Fruit fly (Drosophila melanogaster) whole organism, embryonic: ENCODE measurements around the gene CG3032.

Experiments used
- Awh ChIP-seq: fragments of 200-800 bp; sonication (Bioruptor generic); IDR thresholded peaks from 2 replicates; pipeline ENCODE4, ENCODE4 v1.3.6; 2022; ENCODE audit warnings: missing biosample characterization, missing genetic modification characterization
- Blimp-1 ChIP-seq: fragments of 200-800 bp; sonication (Bioruptor generic); optimal IDR thresholded peaks from 3 replicates; lab custom pipeline; 2018; ENCODE audit warnings: missing biosample characterization, missing genetic modification characterization, mild to moderate bottlenecking, moderate library complexity, missing genetic modification reagents
- CG10274 ChIP-seq: fragments of 200-800 bp; sonication (Bioruptor generic); optimal IDR thresholded peaks from 3 replicates; lab custom pipeline; 2017; ENCODE audit warnings: missing biosample characterization, mild to moderate bottlenecking, missing genetic modification characterization
- CG10431 ChIP-seq: fragments of 200-800 bp; sonication (Bioruptor generic); optimal IDR thresholded peaks from 3 replicates; lab custom pipeline; 2018; ENCODE audit warnings: missing biosample characterization, mild to moderate bottlenecking, missing genetic modification characterization
- CG14860 ChIP-seq: fragments of 200-800 bp; sonication (Bioruptor generic); IDR thresholded peaks from 3 replicates; pipeline ENCODE4 v1.3.6; 2022; ENCODE audit warnings: missing biosample characterization, missing genetic modification characterization; ENCODE audit not compliant: partially characterized antibody
- CG15011 ChIP-seq: fragments of 200-800 bp; sonication (Bioruptor generic); optimal IDR thresholded peaks from 3 replicates; lab custom pipeline; 2018; ENCODE audit warnings: missing biosample characterization, mild to moderate bottlenecking, missing genetic modification characterization
- CG15514 ChIP-seq: fragments of 200-800 bp; sonication (Bioruptor generic); optimal IDR thresholded peaks from 3 replicates; lab custom pipeline; 2017; ENCODE audit warnings: missing biosample characterization, missing genetic modification characterization, mild to moderate bottlenecking, moderate library complexity, missing genetic modification reagents
- CG18011 ChIP-seq: fragments of 200-800 bp; sonication (Bioruptor generic); optimal IDR thresholded peaks from 2 replicates; lab custom pipeline; 2017; ENCODE audit warnings: missing biosample characterization, missing genetic modification characterization, mild to moderate bottlenecking, moderate library complexity, missing genotype
- CG18619 ChIP-seq: fragments of 200-800 bp; sonication (Bioruptor generic); optimal IDR thresholded peaks from 3 replicates; lab custom pipeline; 2017; ENCODE audit warnings: missing biosample characterization, mild to moderate bottlenecking, missing genetic modification characterization
- CG2120 ChIP-seq: fragments of 200-800 bp; sonication (Bioruptor generic); optimal IDR thresholded peaks from 3 replicates; lab custom pipeline; 2016; ENCODE audit warnings: missing biosample characterization, missing genetic modification characterization
- CG30020 ChIP-seq: fragments of 200-800 bp; optimal IDR thresholded peaks from 2 replicates; lab custom pipeline; 2019; ENCODE audit warnings: missing biosample characterization, mild to moderate bottlenecking, missing genetic modification characterization, moderate library complexity
- CG34224 ChIP-seq: fragments of 200-800 bp; sonication (Bioruptor generic); IDR thresholded peaks from 3 replicates; pipeline ENCODE4 v1.3.6; 2022; ENCODE audit warnings: missing biosample characterization, missing genetic modification characterization; ENCODE audit not compliant: partially characterized antibody
- CG34376 ChIP-seq: fragments of 200-800 bp; sonication (Bioruptor generic); optimal IDR thresholded peaks from 2 replicates; lab custom pipeline; 2018; ENCODE audit warnings: missing biosample characterization, mild to moderate bottlenecking, missing genetic modification characterization
- CG3726 ChIP-seq: fragments of 200-800 bp; sonication (Bioruptor generic); IDR thresholded peaks from 3 replicates; pipeline ENCODE4, ENCODE4 v1.3.6; 2022; ENCODE audit warnings: missing biosample characterization, missing genetic modification characterization
- CG4360 ChIP-seq: fragments of 200-800 bp; sonication (Bioruptor generic); IDR thresholded peaks from 2 replicates; pipeline ENCODE4 v1.3.6; 2022; ENCODE audit warnings: missing biosample characterization, missing genetic modification characterization
- CG4820 ChIP-seq: fragments of 200-800 bp; sonication (Bioruptor generic); optimal IDR thresholded peaks from 3 replicates; lab custom pipeline; 2016; ENCODE audit warnings: missing biosample characterization, missing genetic modification characterization
- CG6254 ChIP-seq: fragments of 200-800 bp; sonication (Bioruptor generic); optimal IDR thresholded peaks from 3 replicates; lab custom pipeline; 2017; ENCODE audit warnings: mild to moderate bottlenecking, missing biosample characterization, missing genetic modification reagents, missing genetic modification characterization
- CG6272 ChIP-seq: fragments of 200-800 bp; sonication (Bioruptor generic); IDR thresholded peaks from 2 replicates; pipeline ENCODE4 v1.3.6; 2022; ENCODE audit warnings: missing biosample characterization, missing genetic modification characterization
- CG6689 ChIP-seq: fragments of 200-800 bp; sonication (Bioruptor generic); IDR thresholded peaks from 2 replicates; pipeline ENCODE4 v1.3.6; 2022; ENCODE audit warnings: missing biosample characterization, missing genetic modification characterization
- CG8924 ChIP-seq: fragments of 200-800 bp; optimal IDR thresholded peaks from 3 replicates; lab custom pipeline; 2019; ENCODE audit warnings: missing biosample characterization, mild to moderate bottlenecking, missing genetic modification characterization, moderate library complexity
- CG9609 ChIP-seq: fragments of 200-800 bp; sonication (Bioruptor generic); optimal IDR thresholded peaks from 3 replicates; lab custom pipeline; 2016; ENCODE audit warnings: missing biosample characterization, missing genetic modification characterization
- CrebB ChIP-seq: fragments of 200-800 bp; sonication (Bioruptor generic); optimal IDR thresholded peaks from 3 replicates; lab custom pipeline; 2018; ENCODE audit warnings: missing biosample characterization, mild to moderate bottlenecking, missing genetic modification characterization
- Eip74EF ChIP-seq, 2 experiments: fragments of 200-800 bp in 1 of 2; fragments of >200 bp in 1 of 2; sonication (Bioruptor generic) in 1 of 2; optimal IDR thresholded peaks; 2 replicates each; lab custom pipeline; 2017 to 2019; ENCODE audit warnings: missing biosample characterization in 2 of 2, missing genetic modification characterization in 2 of 2, mild to moderate bottlenecking in 1 of 2, moderate library complexity in 1 of 2
- GATAe ChIP-seq: fragments of 200-800 bp; sonication (Bioruptor generic); conservative IDR thresholded peaks from 2 replicates; pipeline ENCODE4 v1.3.6; 2022; ENCODE audit warnings: missing biosample characterization, missing genetic modification characterization
- HLH3B ChIP-seq: fragments of 200-800 bp; sonication (Bioruptor generic); IDR thresholded peaks from 2 replicates; pipeline ENCODE4 v1.3.6; 2022; ENCODE audit warnings: missing biosample characterization, missing genetic modification characterization
- Hr3 ChIP-seq: fragments of 200-800 bp; sonication (Bioruptor generic); optimal IDR thresholded peaks from 3 replicates; lab custom pipeline; 2016; ENCODE audit warnings: missing biosample characterization, missing genetic modification characterization
- Hr78 ChIP-seq, 2 experiments: fragments of 200-800 bp in 1 of 2; fragments of >200 bp in 1 of 2; sonication (Bioruptor generic) in 1 of 2; optimal IDR thresholded peaks; 2 replicates each; lab custom pipeline; 2017 to 2019; ENCODE audit warnings: missing biosample characterization in 2 of 2, missing genetic modification characterization in 2 of 2, mild to moderate bottlenecking in 1 of 2, moderate library complexity in 1 of 2
- NC2α ChIP-seq: fragments of 200-800 bp; sonication (Bioruptor generic); optimal IDR thresholded peaks from 2 replicates; lab custom pipeline; 2016; ENCODE audit warnings: missing biosample characterization, missing genetic modification characterization
- Rfx ChIP-seq: fragments of 200-800 bp; sonication (Bioruptor generic); IDR thresholded peaks from 2 replicates; pipeline ENCODE4 v1.3.6; 2022; ENCODE audit warnings: missing biosample characterization, missing genetic modification characterization
- Stat92E ChIP-seq, 3 experiments: fragments of >200 bp in 2 of 3; fragments of 200-800 bp in 1 of 3; sonication (Bioruptor generic) in 1 of 3; optimal IDR thresholded peaks; 2 replicates each; lab custom pipeline; 2017 to 2019; ENCODE audit warnings: missing biosample characterization in 3 of 3, missing genetic modification characterization in 3 of 3, mild to moderate bottlenecking in 1 of 3, moderate library complexity in 1 of 3
- Trl ChIP-seq, 3 experiments: fragments of >200 bp in 2 of 3; fragments of 200-800 bp in 1 of 3; sonication (Bioruptor generic) in 1 of 3; optimal IDR thresholded peaks; 2 replicates in 1 of 3; 3 replicates in 2 of 3; lab custom pipeline; 2016 to 2017; ENCODE audit warnings: missing biosample characterization in 1 of 3, missing genetic modification characterization in 1 of 3
- abd-A ChIP-seq: fragments of 200-800 bp; sonication (Bioruptor generic); optimal IDR thresholded peaks from 3 replicates; lab custom pipeline; 2019; ENCODE audit warnings: missing biosample characterization, mild to moderate bottlenecking, missing genetic modification characterization, moderate library complexity
- ash1 ChIP-seq: fragments of 200-800 bp; sonication (Bioruptor generic); optimal IDR thresholded peaks from 2 replicates; lab custom pipeline; 2018; ENCODE audit warnings: missing biosample characterization, mild to moderate bottlenecking, missing genetic modification characterization
- chinmo ChIP-seq: fragments of 200-800 bp; sonication (Bioruptor generic); IDR thresholded peaks from 4 replicates; pipeline ENCODE4 v1.3.6; 2022; ENCODE audit warnings: missing biosample characterization, missing genetic modification characterization; ENCODE audit not compliant: partially characterized antibody
- grau ChIP-seq: fragments of 200-800 bp; optimal IDR thresholded peaks from 3 replicates; lab custom pipeline; 2019; ENCODE audit warnings: missing biosample characterization, mild to moderate bottlenecking, missing genetic modification characterization, moderate library complexity
- gro ChIP-seq: fragments of 200-800 bp; sonication (Bioruptor generic); optimal IDR thresholded peaks from 2 replicates; lab custom pipeline; 2016; ENCODE audit warnings: missing biosample characterization, missing genetic modification characterization
- hth ChIP-seq: fragments of >200 bp; optimal IDR thresholded peaks from 2 replicates; lab custom pipeline; 2017; ENCODE audit warnings: inconsistent platforms
- kni ChIP-seq: fragments of 200-800 bp; sonication (Bioruptor generic); optimal IDR thresholded peaks from 3 replicates; lab custom pipeline; 2017; ENCODE audit warnings: mild to moderate bottlenecking, missing biosample characterization, missing genetic modification reagents, missing genetic modification characterization
- nmo ChIP-seq: fragments of 200-800 bp; sonication (Bioruptor generic); optimal IDR thresholded peaks from 2 replicates; lab custom pipeline; 2018; ENCODE audit warnings: missing biosample characterization, mild to moderate bottlenecking, missing genetic modification characterization, moderate library complexity
- oc ChIP-seq: fragments of 200-800 bp; sonication (Bioruptor generic); optimal IDR thresholded peaks from 2 replicates; lab custom pipeline; 2018; ENCODE audit warnings: missing biosample characterization, mild to moderate bottlenecking, missing genetic modification characterization, moderate library complexity
- pan ChIP-seq, 4 experiments: fragments of >200 bp in 3 of 4; fragments of 200-800 bp in 1 of 4; sonication (Bioruptor generic) in 1 of 4; optimal IDR thresholded peaks in 3 of 4; IDR thresholded peaks in 1 of 4; 2 replicates each; pipeline versions ENCODE4 v1.3.6 to Lab custom; 2017 to 2022; ENCODE audit warnings: missing biosample characterization in 2 of 4, missing genetic modification characterization in 2 of 4, mixed read lengths in 1 of 4
- ranshi ChIP-seq: fragments of 200-800 bp; sonication (Bioruptor generic); IDR thresholded peaks from 2 replicates; pipeline ENCODE4 v1.3.6; 2022; ENCODE audit warnings: missing biosample characterization, missing genetic modification characterization
- sd ChIP-seq: fragments of 200-800 bp; sonication (Bioruptor generic); optimal IDR thresholded peaks from 3 replicates; lab custom pipeline; 2018; ENCODE audit warnings: missing biosample characterization, mild to moderate bottlenecking, missing genetic modification characterization, moderate library complexity
- seq ChIP-seq: fragments of 200-800 bp; sonication (Bioruptor generic); IDR thresholded peaks from 2 replicates; pipeline ENCODE4 v1.3.6; 2022; ENCODE audit warnings: missing biosample characterization, missing genetic modification characterization
- so ChIP-seq: fragments of 200-800 bp; sonication (Bioruptor generic); IDR thresholded peaks from 3 replicates; pipeline ENCODE4 v1.3.6; 2022; ENCODE audit warnings: missing biosample characterization, missing genetic modification characterization
- sqz ChIP-seq: fragments of 200-800 bp; sonication (Bioruptor generic); optimal IDR thresholded peaks from 3 replicates; lab custom pipeline; 2018; ENCODE audit warnings: missing biosample characterization, mild to moderate bottlenecking, missing genetic modification characterization
- vvl ChIP-seq: fragments of 200-800 bp; sonication (Bioruptor generic); IDR thresholded peaks from 2 replicates; pipeline ENCODE4 v1.3.6; 2022; ENCODE audit warnings: missing biosample characterization, missing genetic modification characterization

The CG3032 gene

dm6 chrX:6991286-6991685 lies 22.4 kb downstream of the CG3032 start, which contains the start of gene ogre:
Gene ogre (minus strand): TSS chrX:6991318.
- TF ChIP-seq chinmo (GFP tag; lab: Robert Waterston, UW) (0 out of 4 replicates have a peak, but pooled peaks have one; percentile 25), Hr78 (GFP tag; optimal IDR thresholded peaks at IDR 0.05; lab: Kevin White, UChicago) (peak in 1 of 2 experiments; percentile 19), sd (tag; lab: Kevin White, UChicago) (peak; percentile 43), Awh (GFP tag; lab: Robert Waterston, UW) (peak; percentile 43; the same call in 1 of the 2 replicates), GATAe (GFP tag; lab: Robert Waterston, UW) (no peak), oc (tag; lab: Kevin White, UChicago) (peak; percentile 33), ranshi (GFP tag; lab: Robert Waterston, UW) (no peak), Blimp-1 (GFP tag; lab: Kevin White, UChicago) (peak; percentile 34), sqz (peak; percentile 71), abd-A (peak; percentile 23), kni (GFP tag; lab: Kevin White, UChicago) (peak; percentile 46), so (GFP tag; lab: Robert Waterston, UW) (no peak), gro (GFP tag; lab: Kevin White, UChicago) (no peak)

dm6 chrX:6990105-6990504 lies 23.6 kb downstream of the CG3032 start:
- no peak for TF ChIP-seq nmo (GFP tag; lab: Kevin White, UChicago)
- no peak for TF ChIP-seq CG34376 (GFP tag; lab: Kevin White, UChicago)
- TF ChIP-seq CG9609 (GFP tag; lab: Kevin White, UChicago): no peak
- no peak for TF ChIP-seq seq (GFP tag; lab: Robert Waterston, UW)
- no peak for TF ChIP-seq gro (GFP tag; lab: Kevin White, UChicago)
- no peak for TF ChIP-seq GATAe (GFP tag; lab: Robert Waterston, UW)
- no peak for TF ChIP-seq CG14860 (GFP tag; lab: Robert Waterston, UW)
- no peak for TF ChIP-seq CG4820 (GFP tag; lab: Kevin White, UChicago)
- no peak for TF ChIP-seq CG6689 (GFP tag; lab: Robert Waterston, UW)
- no peak for TF ChIP-seq Trl (optimal IDR thresholded peaks at IDR 0.05; lab: Kevin White, UChicago)
- no peak for TF ChIP-seq Trl (GFP tag; optimal IDR thresholded peaks at IDR 0.05; lab: Kevin White, UChicago)
- TF ChIP-seq CG6272 (GFP tag; lab: Robert Waterston, UW): no peak
- no peak for TF ChIP-seq CG8924 (tag; lab: Kevin White, UChicago)
- TF ChIP-seq HLH3B (GFP tag; lab: Robert Waterston, UW): no peak
- TF ChIP-seq CG30020 (tag; lab: Kevin White, UChicago): no peak
- TF ChIP-seq CG18619 (GFP tag; lab: Kevin White, UChicago): no peak
- no peak for TF ChIP-seq CG4360 (GFP tag; lab: Robert Waterston, UW)
- TF ChIP-seq Eip74EF (GFP tag; optimal IDR thresholded peaks at IDR 0.05; lab: Kevin White, UChicago): no peak
- TF ChIP-seq Hr3 (GFP tag; lab: Kevin White, UChicago): no peak
- TF ChIP-seq CG15514 (GFP tag; lab: Kevin White, UChicago): no peak
- TF ChIP-seq NC2α (GFP tag; lab: Kevin White, UChicago): no peak
- no peak for TF ChIP-seq CG10274
- no peak for TF ChIP-seq CG34224 (GFP tag; lab: Robert Waterston, UW)
- TF ChIP-seq CG10431 (GFP tag; lab: Kevin White, UChicago): no peak
- peak; percentile 29; the same call in 1 of the 2 replicates for TF ChIP-seq Rfx (GFP tag; lab: Robert Waterston, UW)
- no peak for TF ChIP-seq Stat92E (GFP tag; optimal IDR thresholded peaks at IDR 0.05; lab: Kevin White, UChicago)
- no peak for TF ChIP-seq CG3726
- no peak for TF ChIP-seq CG15011 (GFP tag; lab: Kevin White, UChicago)
- no peak for TF ChIP-seq pan (optimal IDR thresholded peaks at IDR 0.05; lab: Kevin White, UChicago)
- no peak for TF ChIP-seq pan (GFP tag; optimal IDR thresholded peaks at IDR 0.05 in 1 of 2, IDR thresholded peaks at IDR 0.05 in 1 of 2)
- TF ChIP-seq vvl: peak; percentile 33; the same call in 1 of the 2 replicates
- no peak for TF ChIP-seq CG18011 (GFP tag; lab: Kevin White, UChicago)
- TF ChIP-seq hth: no peak
- TF ChIP-seq CrebB (tag; lab: Kevin White, UChicago): no peak
- no peak for TF ChIP-seq CG6254
- peak; percentile 27 for TF ChIP-seq CG2120
- TF ChIP-seq ash1 (GFP tag; lab: Kevin White, UChicago): no peak
- TF ChIP-seq grau: peak; percentile 3
